Fruit fly (Drosophila melanogaster) whole organism, embryonic: ENCODE results near the gene EMC6.

Experiments
- ATbp ChIP-seq: fragments of 200-800 bp; sonication (Bioruptor generic); optimal IDR thresholded peaks from 2 replicates; lab custom pipeline; 2017; ENCODE audit warnings: missing biosample characterization, mild to moderate bottlenecking, missing genetic modification characterization, missing genetic modification reagents
- CG10267 ChIP-seq: fragments of 200-800 bp; sonication (Bioruptor generic); optimal IDR thresholded peaks from 2 replicates; lab custom pipeline; 2018; ENCODE audit warnings: missing biosample characterization, mild to moderate bottlenecking, missing genetic modification characterization, moderate library complexity
- CG15601 ChIP-seq: fragments of 200-800 bp; sonication (Bioruptor generic); optimal IDR thresholded peaks from 3 replicates; lab custom pipeline; 2019; ENCODE audit warnings: missing biosample characterization, mild to moderate bottlenecking, missing genetic modification characterization, moderate library complexity
- CG16779 ChIP-seq: fragments of 200-800 bp; sonication (Bioruptor generic); IDR thresholded peaks from 2 replicates; pipeline ENCODE4 v1.3.6; 2022; ENCODE audit warnings: missing biosample characterization, missing genetic modification characterization
- CG17361 ChIP-seq: fragments of 200-800 bp; sonication (Bioruptor generic); IDR thresholded peaks from 3 replicates; pipeline ENCODE4 v1.3.6; 2022; ENCODE audit warnings: missing biosample characterization, missing genetic modification characterization
- CG17385 ChIP-seq: fragments of 200-800 bp; sonication (Bioruptor generic); optimal IDR thresholded peaks from 3 replicates; lab custom pipeline; 2018; ENCODE audit warnings: missing biosample characterization, mild to moderate bottlenecking, missing genetic modification characterization
- CG17568 ChIP-seq: fragments of 200-800 bp; sonication (Bioruptor generic); optimal IDR thresholded peaks from 2 replicates; lab custom pipeline; 2018; ENCODE audit warnings: missing biosample characterization, mild to moderate bottlenecking, missing genetic modification characterization, moderate library complexity
- CG2875 ChIP-seq: fragments of 200-800 bp; sonication (Bioruptor generic); optimal IDR thresholded peaks from 2 replicates; lab custom pipeline; 2017; ENCODE audit warnings: missing biosample characterization, mild to moderate bottlenecking, missing genetic modification characterization, missing genetic modification reagents
- CG32772 ChIP-seq: fragments of 200-800 bp; sonication (Bioruptor generic); IDR thresholded peaks from 2 replicates; pipeline ENCODE4 v1.3.6; 2022; ENCODE audit warnings: missing biosample characterization, missing genetic modification characterization
- CG33557 ChIP-seq: fragments of 200-800 bp; sonication (Bioruptor generic); optimal IDR thresholded peaks from 2 replicates; lab custom pipeline; 2019; ENCODE audit warnings: missing biosample characterization, mild to moderate bottlenecking, missing genetic modification characterization, moderate library complexity
- CG43689 ChIP-seq: fragments of 200-800 bp; sonication (Bioruptor generic); IDR thresholded peaks from 2 replicates; pipeline ENCODE4 v1.3.6; 2022; ENCODE audit warnings: missing biosample characterization, missing genetic modification characterization
- CG4730 ChIP-seq: fragments of 200-800 bp; sonication (Bioruptor generic); IDR thresholded peaks from 2 replicates; pipeline ENCODE4 v1.3.6; 2022; ENCODE audit warnings: missing biosample characterization, missing genetic modification characterization
- CG6689 ChIP-seq: fragments of 200-800 bp; sonication (Bioruptor generic); IDR thresholded peaks from 2 replicates; pipeline ENCODE4 v1.3.6; 2022; ENCODE audit warnings: missing biosample characterization, missing genetic modification characterization
- CG9437 ChIP-seq: fragments of 200-800 bp; sonication (Bioruptor generic); optimal IDR thresholded peaks from 2 replicates; lab custom pipeline; 2018; ENCODE audit warnings: missing biosample characterization, mild to moderate bottlenecking, missing genetic modification characterization
- CG9727 ChIP-seq: fragments of 200-800 bp; sonication (Bioruptor generic); optimal IDR thresholded peaks from 3 replicates; lab custom pipeline; 2017; ENCODE audit warnings: missing biosample characterization, mild to moderate bottlenecking, missing genetic modification characterization
- D19B ChIP-seq: fragments of 200-800 bp; sonication (Bioruptor generic); optimal IDR thresholded peaks from 2 replicates; lab custom pipeline; 2017; ENCODE audit warnings: missing biosample characterization, mild to moderate bottlenecking, missing genetic modification characterization
- Dip2 ChIP-seq: fragments of 200-800 bp; sonication (Bioruptor generic); IDR thresholded peaks from 2 replicates; pipeline ENCODE4 v1.3.6; 2022; ENCODE audit warnings: missing biosample characterization, missing genetic modification characterization
- Gsc ChIP-seq: fragments of 200-800 bp; sonication (Bioruptor generic); IDR thresholded peaks from 2 replicates; pipeline ENCODE4 v1.3.6; 2022; ENCODE audit warnings: missing biosample characterization, missing genetic modification characterization
- HLHmδ ChIP-seq: fragments of 200-800 bp; sonication (Bioruptor generic); optimal IDR thresholded peaks from 2 replicates; lab custom pipeline; 2018; ENCODE audit warnings: missing biosample characterization, mild to moderate bottlenecking, missing genetic modification characterization, moderate library complexity
- HmgZ ChIP-seq: fragments of 200-800 bp; sonication (Bioruptor generic); optimal IDR thresholded peaks from 2 replicates; lab custom pipeline; 2018; ENCODE audit warnings: missing biosample characterization, mild to moderate bottlenecking, missing genetic modification characterization
- Lhr ChIP-seq: fragments of 200-800 bp; sonication (Bioruptor generic); optimal IDR thresholded peaks from 3 replicates; lab custom pipeline; 2017; ENCODE audit warnings: mild to moderate bottlenecking, missing biosample characterization, missing genetic modification reagents, missing genetic modification characterization
- NK7.1 ChIP-seq: fragments of 200-800 bp; sonication (Bioruptor generic); optimal IDR thresholded peaks from 3 replicates; lab custom pipeline; 2016; ENCODE audit warnings: missing biosample characterization, missing genetic modification characterization
- Oaz ChIP-seq: fragments of 200-800 bp; sonication (Bioruptor generic); IDR thresholded peaks from 2 replicates; pipeline ENCODE4 v1.3.6; 2022; ENCODE audit warnings: missing biosample characterization, missing genetic modification characterization
- Opbp ChIP-seq: fragments of 200-800 bp; sonication (Bioruptor generic); IDR thresholded peaks from 3 replicates; pipeline ENCODE4 v1.3.6; 2022; ENCODE audit warnings: missing biosample characterization, missing genetic modification characterization; ENCODE audit not compliant: partially characterized antibody
- Optix ChIP-seq: fragments of 200-800 bp; sonication (Bioruptor generic); IDR thresholded peaks from 3 replicates; pipeline ENCODE4 v1.3.6; 2022; ENCODE audit warnings: missing biosample characterization, missing genetic modification characterization
- PHDP ChIP-seq: fragments of 200-800 bp; sonication (Bioruptor generic); optimal IDR thresholded peaks from 3 replicates; lab custom pipeline; 2018; ENCODE audit warnings: missing biosample characterization, mild to moderate bottlenecking, missing genetic modification characterization, moderate library complexity
- Rx ChIP-seq: fragments of 200-800 bp; sonication (Bioruptor generic); IDR thresholded peaks from 2 replicates; pipeline ENCODE4 v1.3.6; 2022; ENCODE audit warnings: missing biosample characterization, missing genetic modification characterization
- Scr ChIP-seq: fragments of 200-800 bp; sonication (Bioruptor generic); IDR thresholded peaks from 2 replicates; pipeline ENCODE4 v1.3.6; 2022; ENCODE audit warnings: missing biosample characterization, missing genetic modification characterization; ENCODE audit not compliant: partially characterized antibody
- ac ChIP-seq: fragments of 200-800 bp; sonication (Bioruptor generic); optimal IDR thresholded peaks from 3 replicates; lab custom pipeline; 2017; ENCODE audit warnings: missing biosample characterization, mild to moderate bottlenecking, missing genetic modification characterization
- amos ChIP-seq: fragments of 200-800 bp; sonication (Bioruptor generic); IDR thresholded peaks from 2 replicates; pipeline ENCODE4 v1.3.6; 2022; ENCODE audit warnings: missing biosample characterization, missing genetic modification characterization; ENCODE audit not compliant: partially characterized antibody
- bigmax ChIP-seq: fragments of 200-800 bp; sonication (Bioruptor generic); optimal IDR thresholded peaks from 2 replicates; lab custom pipeline; 2018; ENCODE audit warnings: missing biosample characterization, mild to moderate bottlenecking, missing genetic modification characterization
- cwo ChIP-seq: fragments of 200-800 bp; sonication (Bioruptor generic); optimal IDR thresholded peaks from 3 replicates; lab custom pipeline; 2017; ENCODE audit warnings: missing biosample characterization, missing genetic modification characterization, mild to moderate bottlenecking, moderate library complexity, missing genetic modification reagents
- dm ChIP-seq: fragments of 200-800 bp; sonication (Bioruptor generic); optimal IDR thresholded peaks from 3 replicates; lab custom pipeline; 2016; ENCODE audit warnings: missing biosample characterization, missing genetic modification characterization
- dmrt11E ChIP-seq: fragments of 200-800 bp; sonication (Bioruptor generic); optimal IDR thresholded peaks from 3 replicates; lab custom pipeline; 2018; ENCODE audit warnings: missing biosample characterization, mild to moderate bottlenecking, missing genetic modification characterization, moderate library complexity
- fd3F ChIP-seq: fragments of 200-800 bp; sonication (Bioruptor generic); optimal IDR thresholded peaks from 2 replicates; lab custom pipeline; 2018; ENCODE audit warnings: missing biosample characterization, mild to moderate bottlenecking, missing genetic modification characterization, moderate library complexity
- fd96Cb ChIP-seq: fragments of 200-800 bp; sonication (Bioruptor generic); optimal IDR thresholded peaks from 2 replicates; lab custom pipeline; 2018; ENCODE audit warnings: missing biosample characterization, mild to moderate bottlenecking, missing genetic modification characterization, moderate library complexity
- gcm2 ChIP-seq: fragments of 200-800 bp; sonication (Bioruptor generic); optimal IDR thresholded peaks from 2 replicates; lab custom pipeline; 2016; ENCODE audit warnings: missing biosample characterization, missing genetic modification characterization
- gsb ChIP-seq: fragments of 200-800 bp; sonication (Bioruptor generic); IDR thresholded peaks from 2 replicates; pipeline ENCODE4 v1.3.6; 2022; ENCODE audit warnings: missing biosample characterization, missing genetic modification characterization
- jigr1 ChIP-seq: fragments of 200-800 bp; sonication (Bioruptor generic); IDR thresholded peaks from 3 replicates; pipeline ENCODE4 v1.3.6; 2022; ENCODE audit warnings: missing biosample characterization, missing genetic modification characterization
- lmd ChIP-seq: fragments of 200-800 bp; sonication (Bioruptor generic); IDR thresholded peaks from 2 replicates; pipeline ENCODE4 v1.3.6; 2022; ENCODE audit warnings: missing biosample characterization, missing genetic modification characterization
- maf-S ChIP-seq: fragments of 200-800 bp; sonication (Bioruptor generic); optimal IDR thresholded peaks from 2 replicates; lab custom pipeline; 2016; ENCODE audit warnings: missing biosample characterization, missing genetic modification characterization
- otp ChIP-seq: fragments of 200-800 bp; sonication (Bioruptor generic); IDR thresholded peaks from 3 replicates; pipeline ENCODE4, ENCODE4 v1.3.6; 2022; ENCODE audit warnings: missing biosample characterization, missing genetic modification characterization
- pb ChIP-seq: fragments of 200-800 bp; sonication (Bioruptor generic); optimal IDR thresholded peaks from 3 replicates; lab custom pipeline; 2016; ENCODE audit warnings: missing biosample characterization, missing genetic modification characterization
- prd ChIP-seq, 3 experiments: fragments of >200 bp in 2 of 3; fragments of 200-800 bp in 1 of 3; sonication (Bioruptor generic) in 1 of 3; optimal IDR thresholded peaks in 2 of 3; IDR thresholded peaks in 1 of 3; 2 replicates in 2 of 3; 3 replicates in 1 of 3; pipeline versions ENCODE4 v1.3.6 to Lab custom; 2017 to 2022; ENCODE audit warnings: missing biosample characterization in 1 of 3, missing genetic modification characterization in 1 of 3
- so ChIP-seq: fragments of 200-800 bp; sonication (Bioruptor generic); IDR thresholded peaks from 3 replicates; pipeline ENCODE4 v1.3.6; 2022; ENCODE audit warnings: missing biosample characterization, missing genetic modification characterization
- sqz ChIP-seq: fragments of 200-800 bp; sonication (Bioruptor generic); optimal IDR thresholded peaks from 3 replicates; lab custom pipeline; 2018; ENCODE audit warnings: missing biosample characterization, mild to moderate bottlenecking, missing genetic modification characterization
- tin ChIP-seq: fragments of 200-800 bp; sonication (Bioruptor generic); optimal IDR thresholded peaks from 3 replicates; lab custom pipeline; 2016; ENCODE audit warnings: missing biosample characterization, missing genetic modification characterization
- toy ChIP-seq: fragments of 200-800 bp; sonication (Bioruptor generic); IDR thresholded peaks from 2 replicates; pipeline ENCODE4 v1.3.6; 2022; ENCODE audit warnings: missing biosample characterization, missing genetic modification characterization
- zf30C ChIP-seq: fragments of 200-800 bp; sonication (Bioruptor generic); optimal IDR thresholded peaks from 3 replicates; lab custom pipeline; 2018; ENCODE audit warnings: missing biosample characterization, mild to moderate bottlenecking, missing genetic modification characterization
- zfh2 ChIP-seq: fragments of 200-800 bp; sonication (Bioruptor generic); optimal IDR thresholded peaks from 2 replicates; lab custom pipeline; 2016; ENCODE audit warnings: missing biosample characterization, missing genetic modification characterization

Gene EMC6

DNA sequence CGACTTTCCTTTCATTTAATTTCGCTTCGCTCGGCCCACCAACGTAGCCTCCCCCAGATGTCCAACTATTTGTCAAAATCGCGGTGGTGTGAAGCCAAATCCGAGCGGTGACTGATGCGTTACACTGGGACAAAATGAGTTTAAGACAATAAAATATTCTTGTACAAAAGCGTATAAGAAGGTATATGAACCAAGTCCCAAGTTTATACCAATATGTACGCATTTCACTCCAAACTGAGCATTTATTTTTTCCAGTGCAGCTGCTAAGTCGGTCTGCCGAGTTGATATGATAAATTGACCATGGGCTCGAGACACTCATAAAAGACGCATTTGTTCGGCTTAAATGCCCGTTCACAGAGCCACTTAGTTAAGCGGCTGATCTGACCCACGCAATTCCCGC is 20.1 kb downstream of the EMC6 start (continued):
- TF ChIP-seq CG10267 (tag; lab: Kevin White, UChicago) (peak; percentile 24), PHDP (no peak), CG15601 (tag; lab: Kevin White, UChicago) (no peak), CG33557 (GFP tag; lab: Kevin White, UChicago) (no peak), amos (no peak), fd3F (no peak), bigmax (GFP tag; lab: Kevin White, UChicago) (no peak), Gsc (GFP tag; lab: Robert Waterston, UW) (peak; percentile 17; the same call in 1 of the 2 replicates), prd (optimal IDR thresholded peaks at IDR 0.05; lab: Kevin White, UChicago) (no peak), prd (GFP tag; IDR thresholded peaks at IDR 0.05; lab: Robert Waterston, UW) (peak; percentile 71; the same call in 2 of the 3 replicates), CG32772 (GFP tag; lab: Robert Waterston, UW) (peak; percentile 29; the same call in 1 of the 2 replicates), maf-S (GFP tag; lab: Kevin White, UChicago) (no peak), otp (GFP tag; lab: Robert Waterston, UW) (no peak), dm (GFP tag; lab: Kevin White, UChicago) (peak; percentile 6), ac (GFP tag; lab: Kevin White, UChicago) (no peak), jigr1 (no peak), HLHmδ (no peak), tin (GFP tag; lab: Kevin White, UChicago) (peak; percentile 63), gsb (GFP tag; lab: Robert Waterston, UW) (no peak), HmgZ (tag; lab: Kevin White, UChicago) (no peak), toy (no peak), Dip2 (GFP tag; lab: Robert Waterston, UW) (no peak), pb (GFP tag; lab: Kevin White, UChicago) (no peak), D19B (GFP tag; lab: Kevin White, UChicago) (no peak), fd96Cb (tag; lab: Kevin White, UChicago) (peak; percentile 56), ATbp (GFP tag; lab: Kevin White, UChicago) (peak; percentile 17), CG9727 (peak; percentile 29), zfh2 (GFP tag; lab: Kevin White, UChicago) (no peak), Scr (GFP tag; lab: Robert Waterston, UW) (no peak), lmd (GFP tag; lab: Robert Waterston, UW) (peak; percentile 76), CG43689 (0 out of 2 replicates have a peak, but pooled peaks have one; percentile 14), CG9437 (GFP tag; lab: Kevin White, UChicago) (peak; percentile 10), CG17361 (GFP tag; lab: Robert Waterston, UW) (no peak; the same call in 2 of the 3 replicates), CG16779 (GFP tag; lab: Robert Waterston, UW) (no peak), CG4730 (GFP tag; lab: Robert Waterston, UW) (peak; percentile 31; the same call in 1 of the 2 replicates), Lhr (GFP tag; lab: Kevin White, UChicago) (no peak), Oaz (GFP tag; lab: Robert Waterston, UW) (no peak), NK7.1 (GFP tag; lab: Kevin White, UChicago) (no peak), dmrt11E (tag; lab: Kevin White, UChicago) (peak; percentile 48), gcm2 (GFP tag; lab: Kevin White, UChicago) (no peak), Rx (GFP tag; lab: Robert Waterston, UW) (peak; percentile 63), so (GFP tag; lab: Robert Waterston, UW) (no peak), zf30C (GFP tag; lab: Kevin White, UChicago) (no peak), CG6689 (GFP tag; lab: Robert Waterston, UW) (peak; percentile 67), CG2875 (GFP tag; lab: Kevin White, UChicago) (peak; percentile 1), CG17385 (GFP tag; lab: Kevin White, UChicago) (peak; percentile 43), Optix (GFP tag; lab: Robert Waterston, UW) (no peak), cwo (GFP tag; lab: Kevin White, UChicago) (peak; percentile 51), CG17568 (GFP tag; lab: Kevin White, UChicago) (no peak), Opbp (GFP tag; lab: Robert Waterston, UW) (no peak), sqz (no peak)
